Fruit fly (Drosophila melanogaster): Measurements from ENCODE around the gene zye.

- TF ChIP-seq Clk (GFP tag; optimal IDR thresholded peaks at IDR 0.05) (peak; percentile 36), pad (GFP tag; optimal IDR thresholded peaks at IDR 0.05) (no peak), Mnt (GFP tag; optimal IDR thresholded peaks at IDR 0.05) (no peak), ovo (GFP tag; optimal IDR thresholded peaks at IDR 0.05) (no peak), bab1 (GFP tag; optimal IDR thresholded peaks at IDR 0.05) (peak; percentile 62), CG11617 (GFP tag; optimal IDR thresholded peaks at IDR 0.05) (peak; percentile 34), tj (GFP tag; optimal IDR thresholded peaks at IDR 0.05) (no peak), CG7045 (GFP tag; optimal IDR thresholded peaks at IDR 0.05) (peak; percentile 32), CG1620 (GFP tag; optimal IDR thresholded peaks at IDR 0.05) (peak; percentile 4), CG5204 (GFP tag; optimal IDR thresholded peaks at IDR 0.05) (peak; percentile 60)
Measured at dm6 chr3L:20398243-20399222, 14.9 kb upstream of the zye start.

Measured in whole organism, adult.